Worm (Caenorhabditis elegans): ENCODE measurements around the gene T12A2.21.

T12A2.21 gene

DNA sequence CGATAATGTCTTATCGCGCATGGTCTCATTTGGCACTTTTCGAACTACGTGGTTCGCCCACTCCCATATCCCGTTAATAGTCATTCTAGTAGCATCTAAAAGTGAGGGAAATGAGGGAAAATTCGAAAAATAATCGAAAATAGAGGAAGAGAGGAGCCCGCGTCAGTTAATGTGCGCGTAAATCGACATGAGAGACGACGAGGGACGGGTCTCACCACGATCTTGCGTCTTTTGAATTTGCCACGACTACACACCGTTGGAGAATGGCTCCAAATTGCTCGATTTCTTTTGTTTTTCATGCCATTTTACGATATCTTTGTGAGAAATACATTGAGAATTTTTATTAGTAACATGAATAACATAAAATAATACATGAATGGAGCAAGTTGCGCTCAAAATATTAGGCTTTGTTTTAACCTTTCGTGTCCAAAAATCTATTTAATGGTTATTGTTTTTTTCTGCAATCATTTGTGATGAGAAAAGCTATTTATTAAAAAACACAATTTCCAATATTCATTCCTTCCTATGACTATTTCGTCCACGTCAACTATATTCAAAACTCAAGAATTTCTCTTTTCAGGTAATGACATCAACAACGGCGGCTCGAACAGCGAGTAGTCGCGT lies 11.6 kb upstream of the T12A2.21 start, which contains the start of the genes gen-1 and stt-3:
Gene gen-1 (minus strand): TSS at position 95 of the 624 bp plus-strand sequence.
Gene stt-3 (plus strand): TSS at position 574 of the 624 bp plus-strand sequence.
- TF ChIP-seq aly-2 (tag; optimal IDR thresholded peaks at IDR 0.05), result no peak
- no peak for TF ChIP-seq ama-1 (optimal IDR thresholded peaks at IDR 0.05)
- no peak for TF ChIP-seq ztf-4 (tag; optimal IDR thresholded peaks at IDR 0.05)
- TF ChIP-seq egl-5 (tag; optimal IDR thresholded peaks at IDR 0.05), result no peak
- TF ChIP-seq lin-39 (tag; optimal IDR thresholded peaks at IDR 0.05), result peak; percentile 69
- no peak for TF ChIP-seq nfya-1 (tag; optimal IDR thresholded peaks at IDR 0.05; ENCODE audit: insufficient read depth)
- TF ChIP-seq nhr-76 (tag; optimal IDR thresholded peaks at IDR 0.05), result no peak
- TF ChIP-seq elt-1 (tag; optimal IDR thresholded peaks at IDR 0.05), result no peak
- TF ChIP-seq lin-15B (tag; optimal IDR thresholded peaks at IDR 0.05), result peak; percentile 62
- TF ChIP-seq snpc-4 (tag; optimal IDR thresholded peaks at IDR 0.05), result no peak
- peak; percentile 80 for TF ChIP-seq R02D3.7 (tag; optimal IDR thresholded peaks at IDR 0.05)
- no peak for TF ChIP-seq pha-4 (tag; optimal IDR thresholded peaks at IDR 0.05)
- TF ChIP-seq ceh-16 (tag; optimal IDR thresholded peaks at IDR 0.05), result no peak
- no peak for TF ChIP-seq elt-3 (tag; optimal IDR thresholded peaks at IDR 0.05)
- TF ChIP-seq nhr-67 (tag; optimal IDR thresholded peaks at IDR 0.05), result no peak
- no peak for TF ChIP-seq ceh-82 (tag; optimal IDR thresholded peaks at IDR 0.05)
- peak; percentile 12 for TF ChIP-seq elt-2 (tag; optimal IDR thresholded peaks at IDR 0.05)
- no peak for TF ChIP-seq hmg-11 (tag; optimal IDR thresholded peaks at IDR 0.05)
- TF ChIP-seq tbx-2 (tag; optimal IDR thresholded peaks at IDR 0.05), result no peak

DNA sequence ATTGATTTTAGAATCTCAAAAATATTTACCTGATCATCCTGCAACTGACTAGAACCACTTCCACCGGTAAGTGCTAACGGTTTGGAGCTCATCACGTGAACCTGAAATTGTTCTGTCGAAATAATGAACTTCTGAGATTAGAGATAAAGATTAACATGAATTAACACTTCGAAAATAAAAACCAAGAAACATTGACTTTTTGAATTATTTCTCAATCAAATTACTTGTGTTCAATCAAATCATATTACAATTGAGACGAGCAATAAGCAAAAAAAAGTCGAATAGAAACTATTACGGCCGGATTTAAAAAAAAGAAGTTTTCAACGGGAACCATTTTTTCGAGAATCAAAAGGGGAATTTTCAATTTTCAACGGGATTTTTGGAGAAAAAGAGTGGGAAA lies 9.2 kb upstream of the T12A2.21 start, which contains the start of gene bcas-2:
Gene bcas-2 (minus strand): TSS at position 101 of the 400 bp plus-strand sequence.
- TF ChIP-seq egl-5 (tag; optimal IDR thresholded peaks at IDR 0.05), result no peak
- no peak for TF ChIP-seq zag-1 (tag; optimal IDR thresholded peaks at IDR 0.05)
- TF ChIP-seq aly-2 (tag; optimal IDR thresholded peaks at IDR 0.05), result no peak
- TF ChIP-seq tbx-2 (tag; optimal IDR thresholded peaks at IDR 0.05), result no peak
- no peak for TF ChIP-seq nhr-67 (tag; optimal IDR thresholded peaks at IDR 0.05)
- TF ChIP-seq ztf-4 (tag; optimal IDR thresholded peaks at IDR 0.05), result no peak
- no peak for TF ChIP-seq lsy-12 (tag; optimal IDR thresholded peaks at IDR 0.05)
- no peak for TF ChIP-seq nhr-25 (tag; optimal IDR thresholded peaks at IDR 0.05)
- TF ChIP-seq pqm-1 (tag; optimal IDR thresholded peaks at IDR 0.05), result no peak
- TF ChIP-seq ceh-28 (tag; optimal IDR thresholded peaks at IDR 0.05), result no peak
- no peak for TF ChIP-seq hmg-11 (tag; optimal IDR thresholded peaks at IDR 0.05)
- no peak for TF ChIP-seq mml-1 (tag; optimal IDR thresholded peaks at IDR 0.05)
- no peak for TF ChIP-seq unc-62 (GFP tag; optimal IDR thresholded peaks at IDR 0.05)
- no peak for TF ChIP-seq nhr-77 (tag; optimal IDR thresholded peaks at IDR 0.05)
- no peak for TF ChIP-seq fos-1 (tag; optimal IDR thresholded peaks at IDR 0.05)
- TF ChIP-seq elt-1 (tag; optimal IDR thresholded peaks at IDR 0.05), result no peak
- TF ChIP-seq egl-27 (tag; optimal IDR thresholded peaks at IDR 0.05), result no peak
- TF ChIP-seq nhr-23 (tag; optimal IDR thresholded peaks at IDR 0.05), result no peak
- no peak for TF ChIP-seq ama-1 (optimal IDR thresholded peaks at IDR 0.05)

DNA sequence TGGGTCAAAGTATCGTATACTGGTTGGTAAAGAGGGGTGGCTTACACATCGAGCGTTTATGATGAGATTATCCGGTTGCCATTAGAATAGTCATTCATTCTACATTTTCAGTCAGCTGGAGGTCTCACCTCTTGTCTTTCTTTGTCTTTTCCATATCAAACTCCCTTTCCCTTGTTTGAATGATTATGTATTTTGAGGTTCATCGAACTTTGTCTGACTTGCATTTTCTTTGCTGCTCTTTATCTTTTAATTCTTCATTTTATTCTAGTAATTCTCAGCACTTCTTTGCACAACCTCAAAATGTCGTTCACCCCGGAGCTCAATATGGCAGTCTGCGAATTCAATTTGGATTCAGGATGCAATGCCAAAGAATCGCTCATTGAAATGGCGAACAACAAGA lies 4.0 kb upstream of the T12A2.21 start, which contains the start of gene T12A2.3:
Gene T12A2.3 (plus strand): TSS at position 301 of the 400 bp plus-strand sequence.
- no peak for TF ChIP-seq ama-1 (optimal IDR thresholded peaks at IDR 0.05)
- no peak for TF ChIP-seq ZK546.5 (tag; optimal IDR thresholded peaks at IDR 0.05)
- TF ChIP-seq nhr-237 (tag; optimal IDR thresholded peaks at IDR 0.05), result no peak
- TF ChIP-seq ztf-4 (tag; optimal IDR thresholded peaks at IDR 0.05), result no peak
- no peak for TF ChIP-seq zag-1 (tag; optimal IDR thresholded peaks at IDR 0.05)
- no peak for TF ChIP-seq snpc-4 (tag; optimal IDR thresholded peaks at IDR 0.05)
- no peak for TF ChIP-seq tbx-2 (tag; optimal IDR thresholded peaks at IDR 0.05)
- no peak for TF ChIP-seq nhr-28 (tag; optimal IDR thresholded peaks at IDR 0.05)
- no peak for TF ChIP-seq unc-39 (tag; optimal IDR thresholded peaks at IDR 0.05)
- no peak for TF ChIP-seq fkh-10 (GFP tag; optimal IDR thresholded peaks at IDR 0.05)
- TF ChIP-seq pha-4 (tag; optimal IDR thresholded peaks at IDR 0.05), result no peak

DNA sequence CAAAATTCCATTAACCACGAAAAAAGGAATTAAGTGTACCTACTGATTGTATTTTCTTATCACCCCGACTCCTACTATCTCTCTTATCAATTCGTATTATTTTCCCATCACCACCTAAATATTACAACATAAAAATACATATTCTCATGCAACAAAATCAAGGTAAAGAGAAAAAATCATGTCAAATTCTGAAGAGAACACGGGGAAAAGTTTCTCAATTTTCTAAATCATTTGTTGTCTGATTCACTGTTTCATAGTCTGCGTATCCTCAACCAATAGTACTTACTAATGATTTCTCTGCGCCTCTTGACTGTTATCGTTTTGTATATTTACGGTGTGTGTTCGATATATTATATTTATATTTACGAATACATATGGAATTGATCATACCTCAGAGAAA lies 4.7 kb downstream of the T12A2.21 start:
- TF ChIP-seq R02D3.7 (tag; optimal IDR thresholded peaks at IDR 0.05), result no peak
- TF ChIP-seq ZK546.5 (tag; optimal IDR thresholded peaks at IDR 0.05), result no peak
- peak; percentile 87 for TF ChIP-seq pha-4 (tag; optimal IDR thresholded peaks at IDR 0.05)
- peak; percentile 14 for TF ChIP-seq nfya-1 (tag; optimal IDR thresholded peaks at IDR 0.05; ENCODE audit: insufficient read depth)
- TF ChIP-seq pqm-1 (tag; optimal IDR thresholded peaks at IDR 0.05), result peak; percentile 94
- peak; percentile 33 for TF ChIP-seq jun-1 (tag; optimal IDR thresholded peaks at IDR 0.05)
- no peak for TF ChIP-seq aly-2 (tag; optimal IDR thresholded peaks at IDR 0.05)
- TF ChIP-seq fkh-2 (tag; optimal IDR thresholded peaks at IDR 0.05), result no peak
- no peak for TF ChIP-seq egl-5 (tag; optimal IDR thresholded peaks at IDR 0.05)
- no peak for TF ChIP-seq tbx-2 (tag; optimal IDR thresholded peaks at IDR 0.05)
- no peak for TF ChIP-seq nhr-23 (tag; optimal IDR thresholded peaks at IDR 0.05)
- peak; percentile 95 for TF ChIP-seq elt-2 (tag; optimal IDR thresholded peaks at IDR 0.05)
- TF ChIP-seq fos-1 (tag; optimal IDR thresholded peaks at IDR 0.05), result no peak
- TF ChIP-seq lin-39 (tag; optimal IDR thresholded peaks at IDR 0.05), result no peak
- peak; percentile 4 for TF ChIP-seq nhr-25 (tag; optimal IDR thresholded peaks at IDR 0.05)
